Fruit fly (Drosophila melanogaster): ENCODE results near the gene CG14285.

Gene CG14285

dm6 chr3R:18999906-19000451 is 24.9 kb upstream of the CG14285 start (continued):
- TF ChIP-seq CG9727 (GFP tag; optimal IDR thresholded peaks at IDR 0.05): no peak
- peak; percentile 18 for TF ChIP-seq CG15696 (tag; optimal IDR thresholded peaks at IDR 0.05)
- TF ChIP-seq CG8290 (GFP tag; optimal IDR thresholded peaks at IDR 0.05): no peak
- peak in 1 of 2 experiments; percentile 11 for TF ChIP-seq CG8290 (tag; optimal IDR thresholded peaks at IDR 0.05)
- no peak for TF ChIP-seq CG18599 (GFP tag; optimal IDR thresholded peaks at IDR 0.05)
- no peak for TF ChIP-seq Deaf1 (tag; optimal IDR thresholded peaks at IDR 0.05)
- TF ChIP-seq Stat92E (GFP tag; optimal IDR thresholded peaks at IDR 0.05): no peak
- TF ChIP-seq CG31224 (GFP tag; IDR thresholded peaks at IDR 0.05): no peak
- TF ChIP-seq ro (GFP tag; IDR thresholded peaks at IDR 0.05): no peak
- TF ChIP-seq CG10654 (GFP tag; optimal IDR thresholded peaks at IDR 0.05): no peak
- TF ChIP-seq ranshi (GFP tag; IDR thresholded peaks at IDR 0.05): no peak
- no peak for TF ChIP-seq crp (GFP tag; optimal IDR thresholded peaks at IDR 0.05)
- TF ChIP-seq CG3838 (GFP tag; optimal IDR thresholded peaks at IDR 0.05): no peak
- TF ChIP-seq tll (GFP tag; optimal IDR thresholded peaks at IDR 0.05): peak in 1 of 2 experiments; percentile 82
- TF ChIP-seq sens (GFP tag): peak; percentile 40
- peak; percentile 22; the same call in 1 of the 2 replicates for TF ChIP-seq crol (GFP tag; IDR thresholded peaks at IDR 0.05)
- TF ChIP-seq CG6272 (GFP tag; IDR thresholded peaks at IDR 0.05): no peak
- 0 out of 3 replicates have a peak, but pooled peaks have one; percentile 38 for TF ChIP-seq ci (GFP tag; IDR thresholded peaks at IDR 0.05)
- no peak for TF ChIP-seq lola (GFP tag; optimal IDR thresholded peaks at IDR 0.05)
- TF ChIP-seq wek (GFP tag; optimal IDR thresholded peaks at IDR 0.05): peak; percentile 34
- TF ChIP-seq jumu (GFP tag; optimal IDR thresholded peaks at IDR 0.05): no peak
- peak; percentile 16 for TF ChIP-seq HLHmδ (GFP tag; optimal IDR thresholded peaks at IDR 0.05)
- peak; percentile 24 for TF ChIP-seq fd102C (GFP tag; optimal IDR thresholded peaks at IDR 0.05)
- no peak for TF ChIP-seq Camta (GFP tag; optimal IDR thresholded peaks at IDR 0.05)
- TF ChIP-seq dmrt11E (tag; optimal IDR thresholded peaks at IDR 0.05): peak; percentile 15
- TF ChIP-seq chinmo (GFP tag; IDR thresholded peaks at IDR 0.05; ENCODE audit: partially characterized antibody): 0 out of 4 replicates have a peak, but pooled peaks have one; percentile 23
- peak; percentile 51 for TF ChIP-seq CG6813 (GFP tag; optimal IDR thresholded peaks at IDR 0.05)
- 0 out of 2 replicates have a peak, but pooled peaks have one; percentile 33 for TF ChIP-seq ara (GFP tag; IDR thresholded peaks at IDR 0.05)
- TF ChIP-seq Atf6 (GFP tag; IDR thresholded peaks at IDR 0.05): no peak
- TF ChIP-seq ash1 (GFP tag; optimal IDR thresholded peaks at IDR 0.05): no peak
- peak; percentile 3 for TF ChIP-seq org-1 (GFP tag; optimal IDR thresholded peaks at IDR 0.05)
- TF ChIP-seq ATbp (GFP tag; optimal IDR thresholded peaks at IDR 0.05): peak; percentile 39

- TF ChIP-seq ftz-f1 (GFP tag; optimal IDR thresholded peaks at IDR 0.05) (peak; percentile 21), Mad (GFP tag; optimal IDR thresholded peaks at IDR 0.05) (no peak), oc (tag; optimal IDR thresholded peaks at IDR 0.05) (peak; percentile 10), hth (optimal IDR thresholded peaks at IDR 0.05) (no peak), CG13894 (tag; optimal IDR thresholded peaks at IDR 0.05) (peak; percentile 64), Doc3 (GFP tag; IDR thresholded peaks at IDR 0.05; ENCODE audit: partially characterized antibody) (0 out of 3 replicates have a peak, but pooled peaks have one; percentile 15), CG6175 (GFP tag; IDR thresholded peaks at IDR 0.05) (no peak), CG6254 (GFP tag; optimal IDR thresholded peaks at IDR 0.05) (no peak), Med (GFP tag) (peak; percentile 51), Aef1 (GFP tag; IDR thresholded peaks at IDR 0.05) (no peak), scrt (GFP tag; optimal IDR thresholded peaks at IDR 0.05) (no peak), Ets65A (GFP tag) (peak; percentile 81), cas (GFP tag; IDR thresholded peaks at IDR 0.05) (no peak), CG11723 (GFP tag; optimal IDR thresholded peaks at IDR 0.05) (no peak), usp (GFP tag; optimal IDR thresholded peaks at IDR 0.05) (no peak), ap (GFP tag; IDR thresholded peaks at IDR 0.05) (0 out of 2 replicates have a peak, but pooled peaks have one; percentile 13), sd (tag; optimal IDR thresholded peaks at IDR 0.05) (peak; percentile 85), chinmo (GFP tag; IDR thresholded peaks at IDR 0.05; ENCODE audit: partially characterized antibody) (0 out of 4 replicates have a peak, but pooled peaks have one; percentile 51), gsb-n (tag; optimal IDR thresholded peaks at IDR 0.05) (peak; percentile 21), Deaf1 (tag; optimal IDR thresholded peaks at IDR 0.05) (peak; percentile 33), cg (GFP tag; optimal IDR thresholded peaks at IDR 0.05) (peak; percentile 8)
Observed at dm6 chr3R:19001701-19002100, 23.2 kb upstream of the CG14285 start.

Data from whole organism, embryonic.